Fruit fly (Drosophila melanogaster) whole organism, embryonic: Measurements from ENCODE around the gene anox.

Experiments used
- Aef1 ChIP-seq: fragments of 200-800 bp; sonication (Bioruptor generic); IDR thresholded peaks from 3 replicates; pipeline ENCODE4 v1.3.6; 2022; ENCODE audit warnings: missing biosample characterization, missing genetic modification characterization
- CG1233 ChIP-seq: fragments of 200-800 bp; sonication (Bioruptor generic); optimal IDR thresholded peaks from 4 replicates; lab custom pipeline; 2018; ENCODE audit warnings: missing biosample characterization, mild to moderate bottlenecking, missing genetic modification characterization
- CG13123 ChIP-seq: fragments of 200-800 bp; sonication (Bioruptor generic); optimal IDR thresholded peaks from 2 replicates; lab custom pipeline; 2016; ENCODE audit warnings: missing biosample characterization, missing genetic modification characterization
- CG18262 ChIP-seq: fragments of 200-800 bp; optimal IDR thresholded peaks from 3 replicates; lab custom pipeline; 2019; ENCODE audit warnings: missing biosample characterization, mild to moderate bottlenecking, missing genetic modification characterization, moderate library complexity
- CG18476 ChIP-seq: fragments of 200-800 bp; sonication (Bioruptor generic); optimal IDR thresholded peaks from 2 replicates; lab custom pipeline; 2016; ENCODE audit warnings: missing biosample characterization, mild to moderate bottlenecking, missing genetic modification characterization
- CG2712 ChIP-seq: fragments of 200-800 bp; optimal IDR thresholded peaks from 3 replicates; lab custom pipeline; 2019; ENCODE audit warnings: missing biosample characterization, mild to moderate bottlenecking, missing genetic modification characterization, moderate library complexity
- CG2889 ChIP-seq: fragments of 200-800 bp; sonication (Bioruptor generic); IDR thresholded peaks from 3 replicates; pipeline ENCODE4 v1.3.6; 2022; ENCODE audit warnings: missing biosample characterization, missing genetic modification characterization
- CG30403 ChIP-seq: fragments of 200-800 bp; sonication (Bioruptor generic); optimal IDR thresholded peaks from 3 replicates; lab custom pipeline; 2016; ENCODE audit warnings: missing biosample characterization, missing genetic modification characterization
- CG30431 ChIP-seq: fragments of 200-800 bp; sonication (Bioruptor generic); optimal IDR thresholded peaks from 2 replicates; lab custom pipeline; 2017; ENCODE audit warnings: missing biosample characterization, missing genetic modification characterization
- CG31224 ChIP-seq: fragments of 200-800 bp; sonication (Bioruptor generic); IDR thresholded peaks from 2 replicates; pipeline ENCODE4 v1.3.6; 2022; ENCODE audit warnings: missing biosample characterization, missing genetic modification characterization
- CG31388 ChIP-seq: fragments of 200-800 bp; sonication (Bioruptor generic); optimal IDR thresholded peaks from 2 replicates; lab custom pipeline; 2016; ENCODE audit warnings: missing biosample characterization, missing genetic modification characterization
- CG3281 ChIP-seq: fragments of 200-800 bp; sonication (Bioruptor generic); optimal IDR thresholded peaks from 3 replicates; lab custom pipeline; 2017; ENCODE audit warnings: missing biosample characterization, mild to moderate bottlenecking, missing genetic modification characterization
- CG34376 ChIP-seq: fragments of 200-800 bp; sonication (Bioruptor generic); optimal IDR thresholded peaks from 2 replicates; lab custom pipeline; 2018; ENCODE audit warnings: missing biosample characterization, mild to moderate bottlenecking, missing genetic modification characterization
- CG3726 ChIP-seq: fragments of 200-800 bp; sonication (Bioruptor generic); IDR thresholded peaks from 3 replicates; pipeline ENCODE4, ENCODE4 v1.3.6; 2022; ENCODE audit warnings: missing biosample characterization, missing genetic modification characterization
- CG4328 ChIP-seq: fragments of 200-800 bp; sonication (Bioruptor generic); optimal IDR thresholded peaks from 3 replicates; lab custom pipeline; 2017; ENCODE audit warnings: missing biosample characterization, missing genetic modification reagents, missing genetic modification characterization
- CG8281 ChIP-seq: fragments of 200-800 bp; sonication (Bioruptor generic); optimal IDR thresholded peaks from 2 replicates; lab custom pipeline; 2018; ENCODE audit warnings: missing biosample characterization, mild to moderate bottlenecking, missing genetic modification characterization, moderate library complexity
- CG8924 ChIP-seq: fragments of 200-800 bp; optimal IDR thresholded peaks from 3 replicates; lab custom pipeline; 2019; ENCODE audit warnings: missing biosample characterization, mild to moderate bottlenecking, missing genetic modification characterization, moderate library complexity
- D ChIP-seq, 2 experiments: fragments of 200-800 bp in 1 of 2; fragments of >200 bp in 1 of 2; sonication (Bioruptor generic) in 1 of 2; optimal IDR thresholded peaks; 2 replicates in 1 of 2; 3 replicates in 1 of 2; lab custom pipeline; 2017; ENCODE audit warnings: mild to moderate bottlenecking in 1 of 2, missing biosample characterization in 1 of 2, missing genetic modification characterization in 1 of 2, missing genetic modification reagents in 1 of 2
- Dip3 ChIP-seq: fragments of 200-800 bp; sonication (Bioruptor generic); optimal IDR thresholded peaks from 3 replicates; lab custom pipeline; 2016; ENCODE audit warnings: missing biosample characterization, missing genetic modification characterization
- Eip74EF ChIP-seq, 2 experiments: fragments of 200-800 bp in 1 of 2; fragments of >200 bp in 1 of 2; sonication (Bioruptor generic) in 1 of 2; optimal IDR thresholded peaks; 2 replicates each; lab custom pipeline; 2017 to 2019; ENCODE audit warnings: missing biosample characterization in 2 of 2, missing genetic modification characterization in 2 of 2, mild to moderate bottlenecking in 1 of 2, moderate library complexity in 1 of 2
- H2.0 ChIP-seq: fragments of 200-800 bp; sonication (Bioruptor generic); IDR thresholded peaks from 2 replicates; pipeline ENCODE4 v1.3.6; 2022; ENCODE audit warnings: missing biosample characterization, missing genetic modification characterization
- Hmr ChIP-seq: fragments of 200-800 bp; sonication (Bioruptor generic); optimal IDR thresholded peaks from 3 replicates; lab custom pipeline; 2017; ENCODE audit warnings: mild to moderate bottlenecking, missing biosample characterization, missing genetic modification reagents, missing genetic modification characterization
- Hr39 ChIP-seq: fragments of >200 bp; optimal IDR thresholded peaks from 2 replicates; lab custom pipeline; 2017
- Mrtf ChIP-seq: fragments of 200-800 bp; sonication (Bioruptor generic); IDR thresholded peaks from 3 replicates; pipeline ENCODE4 v1.3.6; 2022; ENCODE audit warnings: missing biosample characterization, missing genetic modification characterization
- NFAT ChIP-seq: fragments of 200-800 bp; sonication (Bioruptor generic); IDR thresholded peaks from 2 replicates; pipeline ENCODE4 v1.3.6; 2022; ENCODE audit warnings: missing biosample characterization, missing genetic modification characterization
- Optix ChIP-seq: fragments of 200-800 bp; sonication (Bioruptor generic); IDR thresholded peaks from 3 replicates; pipeline ENCODE4 v1.3.6; 2022; ENCODE audit warnings: missing biosample characterization, missing genetic modification characterization
- Ssrp ChIP-seq: fragments of 200-800 bp; sonication (Bioruptor generic); optimal IDR thresholded peaks from 2 replicates; lab custom pipeline; 2018; ENCODE audit warnings: missing biosample characterization, mild to moderate bottlenecking, missing genetic modification characterization, moderate library complexity
- Trl ChIP-seq, 3 experiments: fragments of >200 bp in 2 of 3; fragments of 200-800 bp in 1 of 3; sonication (Bioruptor generic) in 1 of 3; optimal IDR thresholded peaks; 2 replicates in 1 of 3; 3 replicates in 2 of 3; lab custom pipeline; 2016 to 2017; ENCODE audit warnings: missing biosample characterization in 1 of 3, missing genetic modification characterization in 1 of 3
- Xbp1 ChIP-seq: fragments of 200-800 bp; sonication (Bioruptor generic); optimal IDR thresholded peaks from 3 replicates; lab custom pipeline; 2016; ENCODE audit warnings: missing biosample characterization, mild to moderate bottlenecking, missing genetic modification characterization
- ac ChIP-seq: fragments of 200-800 bp; sonication (Bioruptor generic); optimal IDR thresholded peaks from 3 replicates; lab custom pipeline; 2017; ENCODE audit warnings: missing biosample characterization, mild to moderate bottlenecking, missing genetic modification characterization
- ap ChIP-seq: fragments of 200-800 bp; sonication (Bioruptor generic); IDR thresholded peaks from 2 replicates; pipeline ENCODE4 v1.3.6; 2022; ENCODE audit warnings: missing biosample characterization, missing genetic modification characterization
- ato ChIP-seq: fragments of 200-800 bp; sonication (Bioruptor generic); IDR thresholded peaks from 2 replicates; pipeline ENCODE4 v1.3.6; 2022; ENCODE audit warnings: missing biosample characterization, missing genetic modification characterization; ENCODE audit not compliant: partially characterized antibody
- croc ChIP-seq: fragments of 200-800 bp; sonication (Bioruptor generic); conservative IDR thresholded peaks from 3 replicates; pipeline ENCODE4 v1.3.6; 2022; ENCODE audit warnings: missing biosample characterization, missing genetic modification characterization
- cwo ChIP-seq: fragments of 200-800 bp; sonication (Bioruptor generic); optimal IDR thresholded peaks from 3 replicates; lab custom pipeline; 2017; ENCODE audit warnings: missing biosample characterization, missing genetic modification characterization, mild to moderate bottlenecking, moderate library complexity, missing genetic modification reagents
- dmrt11E ChIP-seq: fragments of 200-800 bp; sonication (Bioruptor generic); optimal IDR thresholded peaks from 3 replicates; lab custom pipeline; 2018; ENCODE audit warnings: missing biosample characterization, mild to moderate bottlenecking, missing genetic modification characterization, moderate library complexity
- ems ChIP-seq: fragments of 200-800 bp; sonication (Bioruptor generic); optimal IDR thresholded peaks from 3 replicates; lab custom pipeline; 2016; ENCODE audit warnings: missing biosample characterization, missing genetic modification characterization
- ham ChIP-seq: fragments of 200-800 bp; sonication (Bioruptor generic); IDR thresholded peaks from 2 replicates; pipeline ENCODE4 v1.3.6; 2022; ENCODE audit warnings: missing biosample characterization, missing genetic modification characterization
- ind ChIP-seq: fragments of 200-800 bp; sonication (Bioruptor generic); optimal IDR thresholded peaks from 3 replicates; lab custom pipeline; 2016; ENCODE audit warnings: missing biosample characterization, missing genetic modification characterization
- pb ChIP-seq: fragments of 200-800 bp; sonication (Bioruptor generic); optimal IDR thresholded peaks from 3 replicates; lab custom pipeline; 2016; ENCODE audit warnings: missing biosample characterization, missing genetic modification characterization
- schlank ChIP-seq: fragments of 200-800 bp; sonication (Bioruptor generic); optimal IDR thresholded peaks from 2 replicates; lab custom pipeline; 2018; ENCODE audit warnings: missing biosample characterization, mild to moderate bottlenecking, missing genetic modification characterization
- scrt ChIP-seq: fragments of 200-800 bp; sonication (Bioruptor generic); optimal IDR thresholded peaks from 2 replicates; lab custom pipeline; 2018; ENCODE audit warnings: missing biosample characterization, mild to moderate bottlenecking, missing genetic modification characterization, moderate library complexity
- stc ChIP-seq: fragments of 200-800 bp; sonication (Bioruptor generic); IDR thresholded peaks from 2 replicates; pipeline ENCODE4 v1.3.6; 2022; ENCODE audit warnings: missing biosample characterization, missing genetic modification characterization
- tgo ChIP-seq: fragments of 200-800 bp; sonication (Bioruptor generic); IDR thresholded peaks from 3 replicates; pipeline ENCODE4 v1.3.6; 2022; ENCODE audit warnings: missing biosample characterization, missing genetic modification characterization
- tna ChIP-seq: fragments of 200-800 bp; sonication (Bioruptor generic); IDR thresholded peaks from 2 replicates; pipeline ENCODE4 v1.3.6; 2022; ENCODE audit warnings: missing biosample characterization, missing genetic modification characterization; ENCODE audit not compliant: partially characterized antibody
- toy ChIP-seq: fragments of 200-800 bp; sonication (Bioruptor generic); IDR thresholded peaks from 2 replicates; pipeline ENCODE4 v1.3.6; 2022; ENCODE audit warnings: missing biosample characterization, missing genetic modification characterization
- trem ChIP-seq: fragments of 200-800 bp; optimal IDR thresholded peaks from 3 replicates; lab custom pipeline; 2019; ENCODE audit warnings: missing biosample characterization, mild to moderate bottlenecking, missing genetic modification characterization, moderate library complexity
- unc-4 ChIP-seq: fragments of 200-800 bp; sonication (Bioruptor generic); IDR thresholded peaks from 2 replicates; pipeline ENCODE4 v1.3.6; 2022; ENCODE audit warnings: missing biosample characterization, missing genetic modification characterization; ENCODE audit not compliant: partially characterized antibody
- unpg ChIP-seq: fragments of 200-800 bp; sonication (Bioruptor generic); optimal IDR thresholded peaks from 3 replicates; lab custom pipeline; 2018; ENCODE audit warnings: missing biosample characterization, mild to moderate bottlenecking, missing genetic modification characterization, moderate library complexity
- yki ChIP-seq: fragments of >200 bp; optimal IDR thresholded peaks from 3 replicates; lab custom pipeline; 2018

anox gene

dm6 chrX:21366311-21366990 lies 47.4 kb upstream of the anox start (continued):
- peak; percentile 73 for TF ChIP-seq ham
- peak; percentile 77 for TF ChIP-seq H2.0
- TF ChIP-seq tgo (GFP tag; lab: Robert Waterston, UW), result peak; percentile 88
- TF ChIP-seq CG1233 (GFP tag; lab: Kevin White, UChicago), result peak; percentile 92
- TF ChIP-seq CG8281 (tag; lab: Kevin White, UChicago), result peak; percentile 77
- TF ChIP-seq trem (tag; lab: Kevin White, UChicago), result peak; percentile 81
- TF ChIP-seq CG30403, result peak; percentile 92
- peak; percentile 39 for TF ChIP-seq Dip3 (GFP tag; lab: Kevin White, UChicago)
- TF ChIP-seq cwo (GFP tag; lab: Kevin White, UChicago), result peak; percentile 91
- no peak for TF ChIP-seq D (optimal IDR thresholded peaks at IDR 0.05; lab: Kevin White, UChicago)
- peak; percentile 90 for TF ChIP-seq D (GFP tag; optimal IDR thresholded peaks at IDR 0.05; lab: Kevin White, UChicago)
- TF ChIP-seq Hr39 (lab: Kevin White, UChicago), result no peak
- peak; percentile 96 for TF ChIP-seq Hmr (GFP tag; lab: Kevin White, UChicago)
- peak; percentile 89 for TF ChIP-seq ind
- TF ChIP-seq ato (GFP tag; lab: Robert Waterston, UW), result no peak
- peak; percentile 78 for TF ChIP-seq CG18476 (GFP tag; lab: Kevin White, UChicago)
- TF ChIP-seq dmrt11E (tag; lab: Kevin White, UChicago), result peak; percentile 81
- 0 out of 2 replicates have a peak, but pooled peaks have one; percentile 27 for TF ChIP-seq unc-4 (GFP tag; lab: Robert Waterston, UW)
- TF ChIP-seq CG18262 (tag; lab: Kevin White, UChicago), result peak; percentile 93
- peak; percentile 57 for TF ChIP-seq ap (GFP tag; lab: Robert Waterston, UW)
- peak; percentile 72 for TF ChIP-seq CG31388 (GFP tag; lab: Kevin White, UChicago)
- TF ChIP-seq scrt, result peak; percentile 90
- TF ChIP-seq CG34376, result peak; percentile 94
- peak; percentile 91 for TF ChIP-seq unpg (GFP tag; lab: Kevin White, UChicago)
- TF ChIP-seq stc (GFP tag; lab: Robert Waterston, UW), result peak; percentile 82
- peak; percentile 74 for TF ChIP-seq CG31224 (GFP tag; lab: Robert Waterston, UW)
- TF ChIP-seq Ssrp (tag; lab: Kevin White, UChicago), result peak; percentile 92
- TF ChIP-seq yki (lab: Kevin White, UChicago), result no peak
- TF ChIP-seq Mrtf, result peak; percentile 74
- no peak for TF ChIP-seq pb (GFP tag; lab: Kevin White, UChicago)
- TF ChIP-seq ac (GFP tag; lab: Kevin White, UChicago), result peak; percentile 42
- TF ChIP-seq croc (GFP tag; lab: Robert Waterston, UW), result peak; percentile 83
- TF ChIP-seq Xbp1, result peak; percentile 85
- peak; percentile 75 for TF ChIP-seq CG13123 (GFP tag; lab: Kevin White, UChicago)
- TF ChIP-seq CG3726 (GFP tag; lab: Robert Waterston, UW), result peak; percentile 53; the same call in 1 of the 3 replicates
- TF ChIP-seq CG8924 (tag; lab: Kevin White, UChicago), result peak; percentile 96
- peak; percentile 76 for TF ChIP-seq CG2889
- peak; percentile 45 for TF ChIP-seq ems
- TF ChIP-seq CG3281 (GFP tag; lab: Kevin White, UChicago), result peak; percentile 95
- no peak for TF ChIP-seq tna
- peak; percentile 70; the same call in 2 of the 3 replicates for TF ChIP-seq Optix (GFP tag; lab: Robert Waterston, UW)
- TF ChIP-seq NFAT, result peak; percentile 68
- TF ChIP-seq Eip74EF (GFP tag; optimal IDR thresholded peaks at IDR 0.05; lab: Kevin White, UChicago), result peak in 1 of 2 experiments; percentile 91
- peak; percentile 93 for TF ChIP-seq CG2712 (tag; lab: Kevin White, UChicago)
- TF ChIP-seq Aef1 (GFP tag; lab: Robert Waterston, UW), result peak; percentile 89
- TF ChIP-seq Trl (optimal IDR thresholded peaks at IDR 0.05; lab: Kevin White, UChicago), result peak; percentile 9 to 27
- peak; percentile 24 for TF ChIP-seq Trl (GFP tag; optimal IDR thresholded peaks at IDR 0.05; lab: Kevin White, UChicago)
- peak; percentile 92 for TF ChIP-seq CG4328 (GFP tag; lab: Kevin White, UChicago)
- TF ChIP-seq CG30431 (GFP tag; lab: Kevin White, UChicago), result peak; percentile 81
- TF ChIP-seq toy (GFP tag; lab: Robert Waterston, UW), result no peak
- peak; percentile 80 for TF ChIP-seq schlank (tag; lab: Kevin White, UChicago)
